Fruit fly (Drosophila melanogaster): ENCODE data around the gene CG7720.

DNA sequence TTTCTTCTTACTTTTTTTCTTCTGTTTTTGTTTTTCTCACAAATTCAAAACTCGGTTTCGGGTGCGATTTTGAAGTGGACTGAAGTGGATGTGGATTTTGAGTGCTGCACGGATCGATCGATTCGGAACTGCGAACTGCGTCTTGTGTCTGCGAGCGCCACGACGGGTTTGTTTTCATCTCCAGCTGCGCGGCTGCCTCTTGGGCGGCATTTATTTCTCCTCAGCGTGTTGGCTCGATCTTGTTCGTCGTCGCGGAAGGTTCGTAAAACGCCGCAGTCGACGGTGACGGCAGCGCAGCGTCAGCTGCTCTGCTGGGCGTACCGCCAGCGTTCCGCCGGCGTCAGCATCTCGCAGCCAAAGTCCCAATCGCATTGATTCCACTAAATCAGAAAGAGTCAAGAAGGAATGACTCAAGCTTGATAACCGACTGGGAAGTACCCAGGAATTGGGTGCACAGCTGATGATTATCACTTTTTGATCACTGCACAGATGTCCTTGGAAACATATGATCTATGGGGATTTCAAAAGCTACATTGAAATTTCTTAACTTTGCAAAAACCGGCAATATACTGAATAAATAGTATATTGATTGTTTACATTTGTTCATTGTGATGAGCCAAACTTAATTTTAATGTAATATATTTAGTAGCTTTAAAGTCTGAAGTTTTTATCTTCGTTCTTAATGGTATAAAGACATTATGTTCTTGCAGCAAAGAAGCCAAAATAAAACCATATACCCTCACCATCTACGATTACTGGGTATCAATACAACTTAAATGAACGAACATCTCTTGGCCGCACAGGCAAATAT lies at the start of gene CG7720:
- TF ChIP-seq Vsx2 (GFP tag; optimal IDR thresholded peaks at IDR 0.05; ENCODE audit: partially characterized antibody) (no peak), Mio (GFP tag; optimal IDR thresholded peaks at IDR 0.05) (no peak), fru (GFP tag; optimal IDR thresholded peaks at IDR 0.05) (peak; percentile 61), ey (GFP tag; optimal IDR thresholded peaks at IDR 0.05) (peak; percentile 62), Hr78 (GFP tag; optimal IDR thresholded peaks at IDR 0.05) (no peak), sage (GFP tag; optimal IDR thresholded peaks at IDR 0.05) (no peak), tai (GFP tag; optimal IDR thresholded peaks at IDR 0.05) (no peak), Hnf4 (GFP tag; optimal IDR thresholded peaks at IDR 0.05) (no peak), br (GFP tag; optimal IDR thresholded peaks at IDR 0.05) (peak; percentile 50), HLH106 (tag; optimal IDR thresholded peaks at IDR 0.05) (peak; percentile 49), Myc (optimal IDR thresholded peaks at IDR 0.05) (no peak), dmrt93B (GFP tag; optimal IDR thresholded peaks at IDR 0.05) (peak; percentile 60), CG32264 (GFP tag; optimal IDR thresholded peaks at IDR 0.05) (no peak)
